Worm (Caenorhabditis elegans) whole organism, L1 larva: ENCODE measurements around the gene nhr-193.
A peak's percentile ranks its signal among the peaks of the same experiment; 100 is the strongest.

ENCODE experiments used
- C34B4.2 ChIP-seq: sonication (generic microtip); optimal IDR thresholded peaks from 2 replicates; lab custom pipeline; 2017; ENCODE audit warnings: mild to moderate bottlenecking, missing genetic modification characterization, missing compliant biosample characterization
- F16B12.6 ChIP-seq: fragments of 150-350 bp; optimal IDR thresholded peaks from 2 replicates; lab custom pipeline; 2014; ENCODE audit warnings: missing biosample characterization, missing genetic modification characterization
- alr-1 ChIP-seq: fragments of 200-800 bp; sonication (Bioruptor generic); optimal IDR thresholded peaks from 2 replicates; lab custom pipeline; 2018; ENCODE audit warnings: borderline replicate concordance, mild to moderate bottlenecking, missing genetic modification characterization, missing compliant biosample characterization
- aly-2 ChIP-seq: fragments of 150-350 bp; optimal IDR thresholded peaks from 2 replicates; lab custom pipeline; 2014; ENCODE audit warnings: missing biosample characterization, missing genetic modification characterization
- blmp-1 ChIP-seq: fragments of 150-350 bp; optimal IDR thresholded peaks from 2 replicates; lab custom pipeline; 2014; ENCODE audit warnings: missing biosample characterization, missing genetic modification characterization
- ceh-63 ChIP-seq: fragments of 200-800 bp; sonication (Bioruptor generic); optimal IDR thresholded peaks from 2 replicates; lab custom pipeline; 2018; ENCODE audit warnings: mild to moderate bottlenecking, missing genetic modification characterization, missing compliant biosample characterization
- ceh-8 ChIP-seq: fragments of 200-800 bp; sonication (Bioruptor generic); optimal IDR thresholded peaks from 2 replicates; lab custom pipeline; 2018; ENCODE audit warnings: mild to moderate bottlenecking, missing genetic modification characterization, moderate library complexity, missing compliant biosample characterization
- ceh-82 ChIP-seq, 3 experiments: fragments of 150-350 bp in 1 of 3; sonication (generic microtip) in 2 of 3; optimal IDR thresholded peaks; 2 replicates each; lab custom pipeline; 2014 to 2017; ENCODE audit warnings: missing biosample characterization in 3 of 3, missing genetic modification characterization in 3 of 3
- ceh-90 ChIP-seq: sonication (generic microtip); optimal IDR thresholded peaks from 2 replicates; lab custom pipeline; 2016; ENCODE audit warnings: missing genetic modification characterization, missing compliant biosample characterization
- dpl-1 ChIP-seq, 3 experiments: fragments of 150-350 bp in 2 of 3; sonication (generic microtip) in 1 of 3; optimal IDR thresholded peaks; 2 replicates each; lab custom pipeline; 2014 to 2017; ENCODE audit warnings: missing biosample characterization in 3 of 3, missing genetic modification characterization in 3 of 3, missing genetic modification reagents in 3 of 3
- efl-1 ChIP-seq, 4 experiments: fragments of 150-350 bp; optimal IDR thresholded peaks in 3 of 4; peaks in 1 of 4; 1 replicate in 1 of 4; 2 replicates in 3 of 4; lab custom pipeline; 2014; ENCODE audit warnings: missing biosample characterization in 2 of 4, missing genetic modification characterization in 2 of 4, missing genetic modification reagents in 2 of 4
- efl-3 ChIP-seq: fragments of 200-800 bp; sonication (Bioruptor generic); optimal IDR thresholded peaks from 2 replicates; lab custom pipeline; 2018; ENCODE audit warnings: mild to moderate bottlenecking, missing genetic modification characterization, missing compliant biosample characterization
- elt-2 ChIP-seq: sonication (generic microtip); optimal IDR thresholded peaks from 2 replicates; lab custom pipeline; 2016; ENCODE audit warnings: missing genetic modification characterization, mild to moderate bottlenecking, inconsistent platforms, missing compliant biosample characterization, missing genetic modification reagents
- fkh-10 ChIP-seq: sonication (generic microtip); optimal IDR thresholded peaks from 2 replicates; lab custom pipeline; 2017; ENCODE audit warnings: missing biosample characterization, missing genetic modification reagents, missing genetic modification characterization
- fos-1 ChIP-seq: fragments of 150-350 bp; optimal IDR thresholded peaks from 2 replicates; lab custom pipeline; 2014; ENCODE audit warnings: missing biosample characterization, missing genetic modification characterization
- hlh-17 ChIP-seq: fragments of 200-800 bp; sonication (Bioruptor generic); optimal IDR thresholded peaks from 2 replicates; lab custom pipeline; 2018; ENCODE audit warnings: missing genetic modification characterization, mild to moderate bottlenecking, missing compliant biosample characterization, moderate library complexity, borderline replicate concordance
- hlh-4 ChIP-seq: sonication (generic microtip); optimal IDR thresholded peaks from 2 replicates; lab custom pipeline; 2016; ENCODE audit warnings: mild to moderate bottlenecking, missing genetic modification characterization, missing compliant biosample characterization
- hpl-2 ChIP-seq: fragments of 150-350 bp; optimal IDR thresholded peaks from 2 replicates; lab custom pipeline; 2014; ENCODE audit warnings: missing biosample characterization, missing genetic modification reagents, missing genetic modification characterization
- jun-1 ChIP-seq: fragments of 150-350 bp; optimal IDR thresholded peaks from 2 replicates; lab custom pipeline; 2014; ENCODE audit warnings: missing biosample characterization, missing genetic modification reagents, missing genetic modification characterization
- lin-13 ChIP-seq: fragments of 150-350 bp; optimal IDR thresholded peaks from 2 replicates; lab custom pipeline; 2014; ENCODE audit warnings: missing biosample characterization, missing genetic modification reagents, missing genetic modification characterization
- lin-39 ChIP-seq: fragments of 150-350 bp; optimal IDR thresholded peaks from 2 replicates; lab custom pipeline; 2014; ENCODE audit warnings: missing biosample characterization, missing genetic modification reagents, missing genetic modification characterization
- mab-9 ChIP-seq: fragments of 200-800 bp; sonication (Bioruptor generic); IDR thresholded peaks from 2 replicates; pipeline ENCODE4 v1.3.6; 2022; ENCODE audit warnings: missing genetic modification reagents, missing genetic modification characterization, missing compliant biosample characterization
- nhr-19 ChIP-seq: fragments of 200-800 bp; sonication (Bioruptor generic); conservative IDR thresholded peaks from 2 replicates; pipeline ENCODE4 v1.3.6; 2022; ENCODE audit warnings: missing genetic modification characterization, missing compliant biosample characterization
- nhr-28 ChIP-seq: fragments of 150-350 bp; optimal IDR thresholded peaks from 2 replicates; lab custom pipeline; 2014; ENCODE audit warnings: missing biosample characterization, missing genetic modification characterization
- nhr-71 ChIP-seq: sonication (generic microtip); optimal IDR thresholded peaks from 2 replicates; lab custom pipeline; 2016; ENCODE audit warnings: mild to moderate bottlenecking, missing genetic modification characterization, moderate library complexity, missing compliant biosample characterization
- nhr-76 ChIP-seq: sonication (generic microtip); optimal IDR thresholded peaks from 2 replicates; lab custom pipeline; 2017; ENCODE audit warnings: missing biosample characterization, missing genetic modification characterization
- nhr-77 ChIP-seq: fragments of 150-350 bp; optimal IDR thresholded peaks from 2 replicates; lab custom pipeline; 2014; ENCODE audit warnings: missing biosample characterization, missing genetic modification characterization
- nhr-90 ChIP-seq: sonication (generic microtip); optimal IDR thresholded peaks from 2 replicates; lab custom pipeline; 2016; ENCODE audit warnings: mild to moderate bottlenecking, missing genetic modification characterization, missing compliant biosample characterization; ENCODE audit not compliant: poor library complexity
- pqm-1 ChIP-seq: sonication (generic microtip); optimal IDR thresholded peaks from 3 replicates; lab custom pipeline; 2017; ENCODE audit warnings: missing biosample characterization, missing genetic modification characterization
- rnt-1 ChIP-seq: sonication (generic microtip); optimal IDR thresholded peaks from 2 replicates; lab custom pipeline; 2016; ENCODE audit warnings: mild to moderate bottlenecking, missing genetic modification characterization, moderate library complexity, missing compliant biosample characterization
- skn-1 ChIP-seq: fragments of 150-350 bp; optimal IDR thresholded peaks from 2 replicates; lab custom pipeline; 2014; ENCODE audit warnings: missing biosample characterization, missing genetic modification characterization
- snpc-4 ChIP-seq: fragments of 150-350 bp; optimal IDR thresholded peaks from 2 replicates; lab custom pipeline; 2014; ENCODE audit warnings: missing biosample characterization, missing genetic modification characterization
- sup-37 ChIP-seq: fragments of 200-800 bp; sonication (Bioruptor generic); optimal IDR thresholded peaks from 2 replicates; lab custom pipeline; 2018; ENCODE audit warnings: mild to moderate bottlenecking, missing genetic modification characterization, missing compliant biosample characterization
- unc-62 ChIP-seq: fragments of 150-350 bp; optimal IDR thresholded peaks from 2 replicates; lab custom pipeline; 2014; ENCODE audit warnings: missing biosample characterization, missing genetic modification reagents, missing genetic modification characterization
- xbp-1 ChIP-seq: sonication (generic microtip); optimal IDR thresholded peaks from 2 replicates; lab custom pipeline; 2016; ENCODE audit warnings: missing genetic modification characterization, missing compliant biosample characterization
- ztf-11 ChIP-seq, 2 experiments: sonication (generic microtip); optimal IDR thresholded peaks; 2 replicates each; lab custom pipeline; 2016 to 2017; ENCODE audit warnings: missing genetic modification characterization in 2 of 2, missing biosample characterization in 1 of 2, missing compliant biosample characterization in 1 of 2

nhr-193 gene

ce11 chrV:16356798-16357197, 14.7 kb downstream of the nhr-193 start:
- TF ChIP-seq efl-1 (optimal IDR thresholded peaks at IDR 0.05; lab: Kevin White, UChicago), result peak in 1 of 2 experiments; percentile 38
- TF ChIP-seq efl-1 (GFP tag; optimal IDR thresholded peaks at IDR 0.05 in 1 of 2; lab: Kevin White, UChicago), result peak; percentile 59 to 93
- TF ChIP-seq dpl-1 (GFP tag; optimal IDR thresholded peaks at IDR 0.05; lab: Kevin White, UChicago), result peak in 1 of 3 experiments; percentile 41
- no peak for TF ChIP-seq jun-1 (tag; lab: Kevin White, UChicago)
- TF ChIP-seq, all 84 proteins: peak for 2

- TF ChIP-seq hlh-4 (tag; lab: Kevin White, UChicago) (no peak), nhr-28 (tag; lab: Kevin White, UChicago) (no peak), skn-1 (peak; percentile 5), ztf-11 (tag; optimal IDR thresholded peaks at IDR 0.05; lab: Kevin White, UChicago) (no peak), rnt-1 (tag; lab: Kevin White, UChicago) (no peak), ceh-90 (no peak), ceh-82 (tag; optimal IDR thresholded peaks at IDR 0.05; lab: Kevin White, UChicago) (peak in 1 of 3 experiments; percentile 5), elt-2 (tag; lab: Kevin White, UChicago) (peak; percentile 43), blmp-1 (tag; lab: Kevin White, UChicago) (peak; percentile 88)
These were observed 15.1 kb downstream of the nhr-193 start, which contains the start of gene pptr-1 for ce11 chrV:16357253-16357652. Gene pptr-1 (plus strand): TSS chrV:16357521.

ce11 chrV:16361350-16361749, 19.2 kb downstream of the nhr-193 start:
- TF ChIP-seq nhr-71 (no peak), unc-62 (GFP tag; lab: Kevin White, UChicago) (no peak), snpc-4 (tag; lab: Kevin White, UChicago) (no peak), rnt-1 (tag; lab: Kevin White, UChicago) (no peak), efl-3 (GFP tag; lab: Kevin White, UChicago) (no peak), mab-9 (GFP tag; lab: Robert Waterston, UW) (no peak), ceh-8 (GFP tag; lab: Kevin White, UChicago) (no peak), fkh-10 (GFP tag; lab: Kevin White, UChicago) (no peak), hpl-2 (GFP tag; lab: Kevin White, UChicago) (no peak), hlh-17 (GFP tag; lab: Kevin White, UChicago) (no peak), skn-1 (no peak), hlh-4 (tag; lab: Kevin White, UChicago) (no peak), lin-13 (GFP tag; lab: Kevin White, UChicago) (no peak), dpl-1 (GFP tag; optimal IDR thresholded peaks at IDR 0.05; lab: Kevin White, UChicago) (no peak), C34B4.2 (tag; lab: Kevin White, UChicago) (no peak), ceh-63 (no peak), nhr-76 (tag; lab: Kevin White, UChicago) (no peak), nhr-77 (tag; lab: Kevin White, UChicago) (no peak), jun-1 (tag; lab: Kevin White, UChicago) (no peak)

ce11 chrV:16367575-16367974, 25.5 kb downstream of the nhr-193 start, which contains the start of gene W08G11.3:
Gene W08G11.3 (plus strand): TSS chrV:16367681.
- TF ChIP-seq alr-1 (tag; lab: Kevin White, UChicago), result no peak
- TF ChIP-seq nhr-19 (GFP tag; lab: Robert Waterston, UW), result no peak
- TF ChIP-seq nhr-71, result peak; percentile 2
- no peak for TF ChIP-seq fos-1 (tag; lab: Kevin White, UChicago)
- no peak for TF ChIP-seq sup-37 (GFP tag; lab: Kevin White, UChicago)
- no peak for TF ChIP-seq F16B12.6 (tag; lab: Kevin White, UChicago)
- TF ChIP-seq hlh-17 (GFP tag; lab: Kevin White, UChicago), result no peak
- TF ChIP-seq aly-2 (tag; lab: Kevin White, UChicago), result peak; percentile 40
- TF ChIP-seq ceh-82 (tag; optimal IDR thresholded peaks at IDR 0.05; lab: Kevin White, UChicago), result peak in 1 of 3 experiments; percentile 2

- TF ChIP-seq efl-1 (optimal IDR thresholded peaks at IDR 0.05; lab: Kevin White, UChicago) (no peak), efl-1 (GFP tag; optimal IDR thresholded peaks at IDR 0.05 in 1 of 2; lab: Kevin White, UChicago) (peak in 1 of 2 experiments; percentile 55), nhr-90 (tag; lab: Kevin White, UChicago) (no peak), xbp-1 (tag; lab: Kevin White, UChicago) (no peak), nhr-19 (GFP tag; lab: Robert Waterston, UW) (no peak), lin-39 (tag; lab: Kevin White, UChicago) (no peak), pqm-1 (no peak), F16B12.6 (tag; lab: Kevin White, UChicago) (no peak)
These were observed 26.0 kb downstream of the nhr-193 start for ce11 chrV:16368143-16368542.
